Fruit fly (Drosophila melanogaster): Measurements from ENCODE around the gene TbCMF46.

dm6 chr2L:9915011-9915850 is 9.4 kb downstream of the TbCMF46 start, which contains the start of gene yip2:
- TF ChIP-seq psq (optimal IDR thresholded peaks at IDR 0.05) (no peak), Dll (optimal IDR thresholded peaks at IDR 0.05) (no peak), EcR (GFP tag; optimal IDR thresholded peaks at IDR 0.05) (no peak), CG8478 (optimal IDR thresholded peaks at IDR 0.05) (no peak), usp (GFP tag; optimal IDR thresholded peaks at IDR 0.05) (no peak), pan (optimal IDR thresholded peaks at IDR 0.05) (no peak)

All from whole organism.